Worm (Caenorhabditis elegans) whole organism, young adult: ENCODE data around the gene jkk-1.

ENCODE experiments used
- B0261.1 ChIP-seq: sonication (generic microtip); optimal IDR thresholded peaks from 2 replicates; lab custom pipeline; 2016; ENCODE audit warnings: mild to moderate bottlenecking, missing genetic modification characterization, moderate library complexity, missing compliant biosample characterization
- C06A6.2 ChIP-seq: fragments of 200-800 bp; sonication (Bioruptor generic); conservative IDR thresholded peaks from 2 replicates; pipeline ENCODE4 v1.3.6; 2022; ENCODE audit warnings: missing genetic modification characterization, missing compliant biosample characterization
- C17E4.6 ChIP-seq: fragments of 200-800 bp; sonication (Bioruptor generic); IDR thresholded peaks from 2 replicates; pipeline ENCODE4 v1.3.6; 2022; ENCODE audit warnings: missing genetic modification reagents, missing genetic modification characterization, missing compliant biosample characterization
- F33H1.4 ChIP-seq: fragments of 200-800 bp; sonication (Bioruptor generic); IDR thresholded peaks from 2 replicates; pipeline ENCODE4 v1.3.6; 2022; ENCODE audit warnings: missing genetic modification reagents, missing genetic modification characterization, missing compliant biosample characterization
- F37B4.10 ChIP-seq: fragments of 200-800 bp; sonication (Bioruptor generic); IDR thresholded peaks from 2 replicates; pipeline ENCODE4 v1.3.6; 2022; ENCODE audit warnings: missing genetic modification characterization, missing compliant biosample characterization
- F57A8.1 ChIP-seq: fragments of 200-800 bp; sonication (Bioruptor generic); optimal IDR thresholded peaks from 2 replicates; lab custom pipeline; 2018; ENCODE audit warnings: mild to moderate bottlenecking, missing genetic modification characterization, moderate library complexity, missing compliant biosample characterization
- K11D2.4 ChIP-seq: fragments of 200-800 bp; sonication (Bioruptor generic); IDR thresholded peaks from 2 replicates; pipeline ENCODE4 v1.3.6; 2022; ENCODE audit warnings: missing genetic modification reagents, missing genetic modification characterization, missing compliant biosample characterization
- T07F8.4 ChIP-seq: sonication (generic microtip); optimal IDR thresholded peaks from 2 replicates; lab custom pipeline; 2016; ENCODE audit warnings: mild to moderate bottlenecking, missing genetic modification characterization, moderate library complexity, missing compliant biosample characterization
- T26A5.8 ChIP-seq: sonication (generic microtip); optimal IDR thresholded peaks from 2 replicates; lab custom pipeline; 2016; ENCODE audit warnings: missing genetic modification characterization, missing compliant biosample characterization
- Y67H2A.10 ChIP-seq: fragments of 200-800 bp; sonication (Bioruptor generic); conservative IDR thresholded peaks from 2 replicates; pipeline ENCODE4 v1.3.6; 2022; ENCODE audit warnings: missing genetic modification reagents, missing genetic modification characterization, missing compliant biosample characterization
- Y79H2A.3 ChIP-seq: fragments of 200-800 bp; sonication (Bioruptor generic); conservative IDR thresholded peaks from 2 replicates; pipeline ENCODE4 v1.3.6; 2022; ENCODE audit warnings: missing genetic modification reagents, missing genetic modification characterization, missing compliant biosample characterization
- Y95B8A.8 ChIP-seq: fragments of 200-800 bp; sonication (Bioruptor generic); IDR thresholded peaks from 2 replicates; pipeline ENCODE4 v1.3.6; 2022; ENCODE audit warnings: missing genetic modification reagents, missing genetic modification characterization, missing compliant biosample characterization
- atf-7 ChIP-seq: sonication (generic microtip); optimal IDR thresholded peaks from 2 replicates; lab custom pipeline; 2017; ENCODE audit warnings: mild to moderate bottlenecking, missing genetic modification characterization, missing compliant biosample characterization
- athp-1 ChIP-seq: sonication (generic microtip); optimal IDR thresholded peaks from 2 replicates; lab custom pipeline; 2017; ENCODE audit warnings: mild to moderate bottlenecking, missing genetic modification characterization, missing compliant biosample characterization
- attf-6 ChIP-seq: fragments of 200-800 bp; sonication (Bioruptor generic); IDR thresholded peaks from 2 replicates; pipeline ENCODE4 v1.3.6; 2022; ENCODE audit warnings: missing genetic modification reagents, missing genetic modification characterization, missing compliant biosample characterization
- bed-1 ChIP-seq: fragments of 200-800 bp; sonication (Bioruptor generic); IDR thresholded peaks from 2 replicates; pipeline ENCODE4 v1.3.6; 2022; ENCODE audit warnings: missing genetic modification reagents, missing genetic modification characterization, missing compliant biosample characterization
- ceh-40 ChIP-seq: fragments of 200-800 bp; sonication (Bioruptor generic); IDR thresholded peaks from 2 replicates; pipeline ENCODE4 v1.3.6; 2022; ENCODE audit warnings: missing genetic modification characterization, missing compliant biosample characterization
- ceh-79 ChIP-seq: sonication (generic microtip); optimal IDR thresholded peaks from 2 replicates; lab custom pipeline; 2017; ENCODE audit warnings: mild to moderate bottlenecking, missing genetic modification characterization, missing compliant biosample characterization
- dox-1 ChIP-seq: fragments of 200-800 bp; sonication (Bioruptor generic); IDR thresholded peaks from 2 replicates; pipeline ENCODE4 v1.3.6; 2022; ENCODE audit warnings: missing genetic modification reagents, missing genetic modification characterization, missing compliant biosample characterization
- dpl-1 ChIP-seq: fragments of 150-350 bp; optimal IDR thresholded peaks from 2 replicates; lab custom pipeline; 2014; ENCODE audit warnings: missing biosample characterization, missing genetic modification reagents, missing genetic modification characterization
- egl-44 ChIP-seq: fragments of 200-800 bp; sonication (Bioruptor generic); IDR thresholded peaks from 2 replicates; pipeline ENCODE4 v1.3.6; 2022; ENCODE audit warnings: missing genetic modification reagents, missing genetic modification characterization, missing compliant biosample characterization
- ekl-4 ChIP-seq: fragments of 200-800 bp; sonication (Bioruptor generic); IDR thresholded peaks from 2 replicates; pipeline ENCODE4 v1.3.6; 2022; ENCODE audit warnings: missing genetic modification reagents, missing genetic modification characterization, missing compliant biosample characterization
- hrde-1 ChIP-seq: sonication (generic microtip); optimal IDR thresholded peaks from 2 replicates; lab custom pipeline; 2016; ENCODE audit warnings: missing genetic modification characterization, mild to moderate bottlenecking, missing compliant biosample characterization, moderate library complexity, missing genotype, missing genetic modification reagents, borderline replicate concordance
- hsf-1 ChIP-seq: fragments of 200-800 bp; sonication (Bioruptor generic); IDR thresholded peaks from 2 replicates; pipeline ENCODE4 v1.3.6; 2022; ENCODE audit warnings: missing genetic modification reagents, missing genetic modification characterization, missing compliant biosample characterization
- let-526 ChIP-seq: fragments of 200-800 bp; sonication (Bioruptor generic); IDR thresholded peaks from 2 replicates; pipeline ENCODE4 v1.3.6; 2022; ENCODE audit warnings: missing genetic modification reagents, missing genetic modification characterization, missing compliant biosample characterization
- let-607 ChIP-seq, 2 experiments: fragments of 200-800 bp in 1 of 2; sonication (Bioruptor generic) in 1 of 2; sonication (generic microtip) in 1 of 2; optimal IDR thresholded peaks; 2 replicates each; lab custom pipeline; 2016 to 2018; ENCODE audit warnings: mild to moderate bottlenecking in 2 of 2, missing compliant biosample characterization in 2 of 2, missing genetic modification characterization in 2 of 2, moderate library complexity in 2 of 2, missing genotype in 1 of 2
- mcd-1 ChIP-seq: fragments of 200-800 bp; sonication (Bioruptor generic); IDR thresholded peaks from 2 replicates; pipeline ENCODE4 v1.3.6; 2022; ENCODE audit warnings: missing genetic modification reagents, missing genetic modification characterization, missing compliant biosample characterization
- nhr-80 ChIP-seq: sonication (generic microtip); optimal IDR thresholded peaks from 2 replicates; lab custom pipeline; 2016; ENCODE audit warnings: missing genetic modification characterization, missing compliant biosample characterization
- nhr-90 ChIP-seq: sonication (generic microtip); optimal IDR thresholded peaks from 2 replicates; lab custom pipeline; 2016; ENCODE audit warnings: missing genotype, mild to moderate bottlenecking, missing genetic modification characterization, missing compliant biosample characterization
- pha-4 ChIP-seq: fragments of 150-350 bp; sonication (generic microtip); optimal IDR thresholded peaks from 2 replicates; lab custom pipeline; 2014; ENCODE audit warnings: missing biosample characterization, missing genetic modification reagents, missing genetic modification characterization
- rcor-1 ChIP-seq: fragments of 200-800 bp; sonication (Bioruptor generic); IDR thresholded peaks from 2 replicates; pipeline ENCODE4 v1.3.6; 2022; ENCODE audit warnings: missing genetic modification reagents, missing genetic modification characterization, missing compliant biosample characterization
- repo-1 ChIP-seq: sonication (generic microtip); optimal IDR thresholded peaks from 2 replicates; lab custom pipeline; 2017; ENCODE audit warnings: mild to moderate bottlenecking, missing genetic modification characterization, missing compliant biosample characterization
- rpc-1 ChIP-seq, 2 experiments: fragments of 150-350 bp in 1 of 2; sonication (generic microtip) in 1 of 2; optimal IDR thresholded peaks; 2 replicates each; lab custom pipeline; 2014 to 2018; ENCODE audit warnings: missing biosample characterization in 1 of 2, missing genetic modification characterization in 1 of 2, missing genetic modification reagents in 1 of 2, missing genotype in 1 of 2
- ztf-3 ChIP-seq: fragments of 200-800 bp; sonication (Bioruptor generic); optimal IDR thresholded peaks from 2 replicates; lab custom pipeline; 2018; ENCODE audit warnings: mild to moderate bottlenecking, missing genetic modification characterization, missing compliant biosample characterization

The jkk-1 gene

ce11 chrX:5319214-5319838, 48.9 kb upstream of the jkk-1 start (continued):
- no peak; the same call in 1 of the 2 replicates for TF ChIP-seq ekl-4 (GFP tag; lab: Robert Waterston, UW)
- no peak for TF ChIP-seq bed-1 (GFP tag; lab: Robert Waterston, UW)
- 0 out of 2 replicates have a peak, but pooled peaks have one; percentile 26 for TF ChIP-seq F33H1.4

ce11 chrX:5321563-5321962, 46.7 kb upstream of the jkk-1 start:
- TF ChIP-seq attf-6 (GFP tag; lab: Robert Waterston, UW) (no peak), pha-4 (tag; lab: Kevin White, UChicago) (no peak), Y79H2A.3 (GFP tag; lab: Robert Waterston, UW) (no peak), hrde-1 (no peak), nhr-90 (tag; lab: Kevin White, UChicago) (no peak), ceh-40 (no peak), T26A5.8 (tag; lab: Kevin White, UChicago) (no peak), C17E4.6 (GFP tag; lab: Robert Waterston, UW) (no peak), Y95B8A.8 (no peak), C06A6.2 (GFP tag; lab: Robert Waterston, UW) (no peak), let-526 (GFP tag; lab: Robert Waterston, UW) (no peak), hsf-1 (GFP tag; lab: Robert Waterston, UW) (no peak), repo-1 (no peak), mcd-1 (GFP tag; lab: Robert Waterston, UW) (no peak), F57A8.1 (no peak), B0261.1 (tag; lab: Kevin White, UChicago) (no peak), Y67H2A.10 (GFP tag; lab: Robert Waterston, UW) (no peak)
- TF ChIP-seq, all 124 proteins: peak for 0

ce11 chrX:5323287-5323686, 45.0 kb upstream of the jkk-1 start, which contains the start of gene sto-2:
TSS of gene sto-2 (minus strand) at chrX:5323387.
- no peak for TF ChIP-seq attf-6 (GFP tag; lab: Robert Waterston, UW)
- no peak for TF ChIP-seq K11D2.4
- no peak for TF ChIP-seq atf-7 (tag; lab: Kevin White, UChicago)
- no peak for TF ChIP-seq let-607 (tag; optimal IDR thresholded peaks at IDR 0.05; lab: Kevin White, UChicago)
- no peak for TF ChIP-seq T07F8.4 (tag; lab: Kevin White, UChicago)
- no peak for TF ChIP-seq dox-1 (GFP tag; lab: Robert Waterston, UW)
- TF ChIP-seq ztf-3 (GFP tag; lab: Kevin White, UChicago), result no peak
- no peak for TF ChIP-seq dpl-1
- TF ChIP-seq F37B4.10 (GFP tag; lab: Robert Waterston, UW), result no peak
- TF ChIP-seq athp-1 (tag; lab: Kevin White, UChicago), result no peak
- TF ChIP-seq ceh-79, result no peak
- TF ChIP-seq egl-44, result no peak
- no peak for TF ChIP-seq mcd-1 (GFP tag; lab: Robert Waterston, UW)
- no peak for TF ChIP-seq rcor-1

ce11 chrX:5329236-5329635, 39.0 kb upstream of the jkk-1 start, which contains the start of gene C26B9.5:
TSS of gene C26B9.5 (plus strand) at chrX:5329479.
- peak; percentile 68 for TF ChIP-seq nhr-80
- TF ChIP-seq rpc-1 (optimal IDR thresholded peaks at IDR 0.05; lab: Kevin White, UChicago), result no peak
- TF ChIP-seq rpc-1 (tag; optimal IDR thresholded peaks at IDR 0.05; lab: Kevin White, UChicago), result no peak
